Worm (Caenorhabditis elegans) whole organism, early embryonic: Measurements from ENCODE around the gene nhr-142.

Source experiments
- B0310.2 ChIP-seq: sonication (generic microtip); optimal IDR thresholded peaks from 2 replicates; lab custom pipeline; 2016; ENCODE audit warnings: mild to moderate bottlenecking, missing genetic modification characterization, missing compliant biosample characterization
- F13C5.2 ChIP-seq: sonication (generic microtip); optimal IDR thresholded peaks from 2 replicates; lab custom pipeline; 2017; ENCODE audit warnings: mild to moderate bottlenecking, missing genetic modification characterization, inconsistent platforms, missing compliant biosample characterization
- aly-1 ChIP-seq: sonication (generic microtip); optimal IDR thresholded peaks from 2 replicates; lab custom pipeline; 2016; ENCODE audit warnings: missing genetic modification characterization, missing compliant biosample characterization
- ama-1 ChIP-seq: fragments of 150-350 bp; optimal IDR thresholded peaks from 2 replicates; lab custom pipeline; 2014
- ceh-13 ChIP-seq: fragments of 200-800 bp; sonication (Bioruptor generic); optimal IDR thresholded peaks from 2 replicates; lab custom pipeline; 2018; ENCODE audit warnings: mild to moderate bottlenecking, missing genetic modification characterization, missing compliant biosample characterization
- ceh-36 ChIP-seq: sonication (generic microtip); optimal IDR thresholded peaks from 2 replicates; lab custom pipeline; 2016; ENCODE audit warnings: missing genetic modification characterization, inconsistent platforms, missing compliant biosample characterization
- ets-7 ChIP-seq: sonication (generic microtip); optimal IDR thresholded peaks from 2 replicates; lab custom pipeline; 2016; ENCODE audit warnings: missing genotype, missing genetic modification characterization, missing compliant biosample characterization
- flt-1 ChIP-seq: fragments of 200-800 bp; sonication (Bioruptor generic); IDR thresholded peaks from 2 replicates; pipeline ENCODE4 v1.3.6; 2022; ENCODE audit warnings: missing genetic modification characterization, missing compliant biosample characterization
- hmbx-1 ChIP-seq: sonication (generic microtip); optimal IDR thresholded peaks from 2 replicates; lab custom pipeline; 2016; ENCODE audit warnings: mild to moderate bottlenecking, missing genetic modification characterization, missing compliant biosample characterization
- hmg-4 ChIP-seq: fragments of 200-800 bp; sonication (Bioruptor generic); optimal IDR thresholded peaks from 2 replicates; lab custom pipeline; 2018; ENCODE audit warnings: mild to moderate bottlenecking, missing genetic modification characterization, missing compliant biosample characterization
- hnd-1 ChIP-seq: sonication (generic microtip); optimal IDR thresholded peaks from 2 replicates; lab custom pipeline; 2016; ENCODE audit warnings: missing genetic modification characterization, missing compliant biosample characterization
- pes-1 ChIP-seq: fragments of 200-800 bp; sonication (Bioruptor generic); IDR thresholded peaks from 2 replicates; pipeline ENCODE4 v1.3.6; 2022; ENCODE audit warnings: missing genetic modification reagents, missing genetic modification characterization, missing compliant biosample characterization
- scrt-1 ChIP-seq: fragments of 200-800 bp; sonication (Bioruptor generic); IDR thresholded peaks from 2 replicates; pipeline ENCODE4 v1.3.6; 2022; ENCODE audit warnings: missing genetic modification characterization, missing compliant biosample characterization
- sea-1 ChIP-seq: fragments of 200-800 bp; sonication (Bioruptor generic); conservative IDR thresholded peaks from 2 replicates; pipeline ENCODE4 v1.3.6; 2022; ENCODE audit warnings: missing genetic modification characterization, missing compliant biosample characterization
- tbx-11 ChIP-seq: fragments of 200-800 bp; sonication (Bioruptor generic); IDR thresholded peaks from 2 replicates; pipeline ENCODE4 v1.3.6; 2022; ENCODE audit warnings: missing genetic modification characterization, missing compliant biosample characterization
- tbx-37 ChIP-seq: fragments of 200-800 bp; sonication (Bioruptor generic); conservative IDR thresholded peaks from 2 replicates; pipeline ENCODE4 v1.3.6; 2022; ENCODE audit warnings: missing genetic modification reagents, missing genetic modification characterization, missing compliant biosample characterization
- tra-4 ChIP-seq: sonication (generic microtip); optimal IDR thresholded peaks from 2 replicates; lab custom pipeline; 2017; ENCODE audit warnings: missing genetic modification characterization, missing compliant biosample characterization

nhr-142 gene

DNA sequence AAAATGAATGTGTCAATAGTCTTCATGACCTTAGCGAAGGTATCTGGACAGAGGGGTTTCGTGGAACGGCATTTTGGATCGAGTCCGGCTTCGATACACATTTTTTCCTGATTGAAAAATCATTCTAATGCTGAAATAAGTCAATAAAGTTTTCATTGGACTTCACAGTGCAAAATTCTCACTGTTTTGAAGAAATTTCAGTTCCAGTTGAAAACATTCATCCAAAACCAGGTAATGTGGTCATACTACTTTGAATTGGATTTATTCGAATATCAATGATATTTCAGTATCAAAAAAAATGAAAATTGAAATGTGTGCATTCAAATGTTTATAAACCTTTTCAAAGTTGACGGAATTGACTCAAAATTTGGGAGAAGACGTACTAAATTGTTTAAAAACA lies 36.9 kb downstream of the nhr-142 start, which contains the start of gene pgph-1:
Gene pgph-1 (minus strand): TSS at position 101 of the 400 bp plus-strand sequence.
- TF ChIP-seq ets-7 (no peak), hmg-4 (GFP tag; lab: Kevin White, UChicago) (no peak), ama-1 (lab: Kevin White, UChicago) (no peak), tbx-37 (GFP tag; lab: Robert Waterston, UW) (no peak), ceh-13 (GFP tag; lab: Kevin White, UChicago) (no peak), hnd-1 (tag; lab: Kevin White, UChicago) (no peak), scrt-1 (GFP tag; lab: Robert Waterston, UW) (no peak), tra-4 (tag; lab: Kevin White, UChicago) (no peak), B0310.2 (tag; lab: Kevin White, UChicago) (no peak), pes-1 (GFP tag; lab: Robert Waterston, UW) (no peak), F13C5.2 (no peak), flt-1 (no peak), aly-1 (tag; lab: Kevin White, UChicago) (no peak)

DNA sequence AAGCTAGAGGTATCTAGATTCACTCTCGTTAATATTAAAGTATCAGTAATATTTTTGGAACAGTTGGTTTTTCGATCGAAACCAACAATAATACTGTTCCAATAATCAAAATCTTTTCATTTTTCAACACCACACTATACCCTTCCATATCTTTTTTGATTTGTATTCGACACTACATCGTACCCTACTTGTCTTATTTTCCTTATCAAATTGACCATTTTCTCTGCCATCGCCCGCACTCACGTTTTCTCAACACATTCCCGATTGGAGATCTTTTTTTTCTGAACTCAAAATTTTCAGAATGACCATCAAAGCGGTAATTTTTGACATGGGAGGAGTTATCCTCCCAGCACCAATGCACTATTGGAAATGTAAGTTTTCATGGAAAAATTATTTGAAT lies 42.8 kb downstream of the nhr-142 start, which contains the start of gene acds-10:
Gene acds-10 (plus strand): TSS at position 301 of the 400 bp plus-strand sequence.
- TF ChIP-seq ceh-36 (no peak), pes-1 (GFP tag; lab: Robert Waterston, UW) (no peak), scrt-1 (GFP tag; lab: Robert Waterston, UW) (no peak), aly-1 (tag; lab: Kevin White, UChicago) (no peak), hmbx-1 (tag; lab: Kevin White, UChicago) (no peak), tbx-37 (GFP tag; lab: Robert Waterston, UW) (no peak), sea-1 (GFP tag; lab: Robert Waterston, UW) (no peak), tbx-11 (GFP tag; lab: Robert Waterston, UW) (no peak), hnd-1 (tag; lab: Kevin White, UChicago) (no peak), tra-4 (tag; lab: Kevin White, UChicago) (no peak), ama-1 (lab: Kevin White, UChicago) (no peak), flt-1 (no peak)

DNA sequence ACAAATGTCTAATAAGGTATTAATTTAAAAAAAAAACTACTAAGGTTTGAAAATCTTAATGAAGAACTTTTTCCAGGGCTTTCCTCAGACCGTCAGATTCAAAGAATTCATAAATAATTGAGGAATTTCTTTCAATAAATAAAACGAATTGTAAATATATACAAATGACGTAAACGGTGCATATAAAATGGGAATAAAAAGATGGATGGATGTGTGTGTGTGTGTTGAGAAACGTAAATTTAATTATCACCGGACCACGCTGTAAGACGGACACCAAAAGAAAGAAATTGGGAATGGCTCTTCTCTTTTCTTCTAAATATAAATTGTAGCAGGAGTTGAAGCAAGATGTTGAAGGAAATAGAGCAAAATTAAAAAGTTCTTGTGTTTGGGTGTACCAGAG lies 44.1 kb downstream of the nhr-142 start:
- TF ChIP-seq ama-1 (lab: Kevin White, UChicago): no peak
- no peak for TF ChIP-seq ceh-36
- TF ChIP-seq aly-1 (tag; lab: Kevin White, UChicago): no peak

DNA sequence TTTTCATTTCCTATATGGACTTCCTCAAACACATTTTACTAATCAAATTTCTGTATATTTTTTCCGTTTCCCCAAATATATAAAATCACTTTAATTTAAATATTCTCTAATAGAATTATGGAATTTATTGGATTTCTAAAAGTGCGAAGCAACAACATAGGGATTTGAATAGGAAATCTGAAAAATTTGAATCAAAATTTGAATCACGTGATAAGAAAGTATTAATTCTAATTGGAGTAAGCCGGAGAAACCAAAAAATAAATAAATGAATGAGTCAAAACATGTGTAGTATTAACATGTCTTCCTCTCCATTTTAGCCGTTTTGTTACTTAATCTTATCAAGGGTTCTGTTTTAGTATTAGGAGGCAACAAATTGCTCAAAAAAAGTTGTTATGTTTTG lies 49.1 kb downstream of the nhr-142 start:
- TF ChIP-seq hmg-4 (GFP tag; lab: Kevin White, UChicago) (no peak), aly-1 (tag; lab: Kevin White, UChicago) (no peak), sea-1 (GFP tag; lab: Robert Waterston, UW) (no peak), F13C5.2 (no peak), ceh-13 (GFP tag; lab: Kevin White, UChicago) (no peak), ceh-36 (no peak), tbx-11 (GFP tag; lab: Robert Waterston, UW) (no peak), flt-1 (no peak), tbx-37 (GFP tag; lab: Robert Waterston, UW) (no peak), hnd-1 (tag; lab: Kevin White, UChicago) (no peak), ama-1 (lab: Kevin White, UChicago) (no peak), hmbx-1 (tag; lab: Kevin White, UChicago) (no peak), ets-7 (no peak), pes-1 (GFP tag; lab: Robert Waterston, UW) (no peak), tra-4 (tag; lab: Kevin White, UChicago) (no peak), scrt-1 (GFP tag; lab: Robert Waterston, UW) (no peak), B0310.2 (tag; lab: Kevin White, UChicago) (no peak)

DNA sequence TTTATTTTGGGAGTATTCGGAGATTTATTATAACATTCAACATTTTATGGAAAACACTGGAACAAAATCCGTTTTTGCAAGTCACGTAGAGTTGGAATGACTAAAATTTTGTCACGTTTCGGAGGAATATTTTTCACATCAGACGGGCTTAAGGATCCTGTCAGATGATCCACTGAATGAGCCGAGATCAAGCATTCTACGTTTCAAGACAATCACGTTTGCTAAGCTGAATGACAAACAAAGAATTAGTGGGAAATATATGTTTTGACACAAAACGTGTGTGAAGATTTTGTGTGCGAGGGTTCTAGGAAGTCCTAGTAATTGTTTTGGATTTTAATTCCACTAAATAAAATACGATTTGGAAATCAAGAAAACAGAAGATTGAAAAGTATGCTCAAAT lies 50.9 kb downstream of the nhr-142 start:
- TF ChIP-seq ama-1 (lab: Kevin White, UChicago): no peak
- no peak for TF ChIP-seq ceh-36

DNA sequence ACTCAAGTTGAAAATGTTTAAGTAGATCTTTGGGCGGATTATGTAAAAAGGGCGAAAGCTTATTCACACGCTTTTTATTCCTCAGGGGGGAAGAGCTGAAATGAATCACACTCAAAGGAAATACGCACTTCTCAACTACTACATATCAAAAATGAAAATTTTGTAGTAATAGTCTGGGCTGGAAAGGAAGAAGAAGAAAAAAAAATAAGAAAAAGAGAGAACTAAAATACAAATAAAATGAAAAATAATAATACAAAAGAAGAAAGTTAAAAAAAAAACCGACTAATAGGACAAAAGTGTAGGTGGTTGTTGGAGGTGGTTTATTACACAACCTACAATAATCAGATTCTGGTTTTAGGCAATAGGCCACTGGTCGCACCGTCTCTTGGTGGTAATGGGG lies 54.3 kb downstream of the nhr-142 start, which contains the start of gene K09H11.6:
Gene K09H11.6 (minus strand): TSS at position 101 of the 400 bp plus-strand sequence.
- TF ChIP-seq ama-1 (lab: Kevin White, UChicago) (no peak), scrt-1 (GFP tag; lab: Robert Waterston, UW) (no peak), tra-4 (tag; lab: Kevin White, UChicago) (no peak), hmbx-1 (tag; lab: Kevin White, UChicago) (no peak), hnd-1 (tag; lab: Kevin White, UChicago) (no peak), tbx-37 (GFP tag; lab: Robert Waterston, UW) (no peak), ceh-36 (no peak), B0310.2 (tag; lab: Kevin White, UChicago) (no peak), flt-1 (no peak), ets-7 (no peak), pes-1 (GFP tag; lab: Robert Waterston, UW) (no peak), F13C5.2 (no peak), ceh-13 (GFP tag; lab: Kevin White, UChicago) (no peak), aly-1 (tag; lab: Kevin White, UChicago) (no peak)
